Fruit fly (Drosophila melanogaster) whole organism, adult: Measurements from ENCODE around the gene CG14657.

Source experiments
- CG11617 ChIP-seq: fragments of 200-800 bp; sonication (Bioruptor generic); optimal IDR thresholded peaks from 2 replicates; lab custom pipeline; 2017; ENCODE audit warnings: mild to moderate bottlenecking, missing biosample characterization, missing genetic modification reagents, missing genetic modification characterization
- CG12768 ChIP-seq: fragments of 200-800 bp; sonication (Bioruptor generic); optimal IDR thresholded peaks from 2 replicates; lab custom pipeline; 2017; ENCODE audit warnings: missing biosample characterization, missing genetic modification characterization, mild to moderate bottlenecking, moderate library complexity, missing genetic modification reagents
- CG14711 ChIP-seq: fragments of 200-800 bp; sonication (Bioruptor generic); optimal IDR thresholded peaks from 2 replicates; lab custom pipeline; 2018; ENCODE audit warnings: missing biosample characterization, mild to moderate bottlenecking, missing genetic modification characterization, moderate library complexity
- CG1620 ChIP-seq: fragments of 200-800 bp; sonication (Bioruptor generic); optimal IDR thresholded peaks from 2 replicates; lab custom pipeline; 2016; ENCODE audit warnings: missing biosample characterization, missing genetic modification characterization
- CG33017 ChIP-seq: fragments of 200-800 bp; sonication (Bioruptor generic); optimal IDR thresholded peaks from 2 replicates; lab custom pipeline; 2018; ENCODE audit warnings: missing biosample characterization, mild to moderate bottlenecking, missing genetic modification characterization, moderate library complexity
- CG5204 ChIP-seq: fragments of 200-800 bp; sonication (Bioruptor generic); optimal IDR thresholded peaks from 2 replicates; lab custom pipeline; 2016; ENCODE audit warnings: missing biosample characterization, missing genetic modification characterization
- CG7045 ChIP-seq: fragments of 200-800 bp; sonication (Bioruptor generic); optimal IDR thresholded peaks from 2 replicates; lab custom pipeline; 2017; ENCODE audit warnings: missing biosample characterization, mild to moderate bottlenecking, missing genetic modification characterization
- CG7101 ChIP-seq: fragments of 200-800 bp; sonication (Bioruptor generic); optimal IDR thresholded peaks from 2 replicates; lab custom pipeline; 2018; ENCODE audit warnings: missing biosample characterization, mild to moderate bottlenecking, missing genetic modification characterization, moderate library complexity
- Clk ChIP-seq: fragments of 200-800 bp; sonication (Bioruptor generic); optimal IDR thresholded peaks from 2 replicates; lab custom pipeline; 2017; ENCODE audit warnings: missing biosample characterization, missing genetic modification characterization
- Crg-1 ChIP-seq: fragments of 200-800 bp; sonication (Bioruptor generic); optimal IDR thresholded peaks from 2 replicates; lab custom pipeline; 2016; ENCODE audit warnings: missing biosample characterization, missing genetic modification characterization
- Hr96 ChIP-seq: fragments of 200-800 bp; sonication (Bioruptor generic); optimal IDR thresholded peaks from 2 replicates; lab custom pipeline; 2016; ENCODE audit warnings: missing biosample characterization, missing genetic modification characterization
- Mnt ChIP-seq: fragments of 200-800 bp; sonication (Bioruptor generic); optimal IDR thresholded peaks from 2 replicates; lab custom pipeline; 2016; ENCODE audit warnings: missing biosample characterization, mild to moderate bottlenecking, missing genetic modification characterization
- bab1 ChIP-seq: fragments of 200-800 bp; sonication (Bioruptor generic); optimal IDR thresholded peaks from 3 replicates; lab custom pipeline; 2019; ENCODE audit warnings: missing biosample characterization, mild to moderate bottlenecking, missing genetic modification characterization, moderate library complexity
- cic ChIP-seq: fragments of 200-800 bp; sonication (Bioruptor generic); optimal IDR thresholded peaks from 2 replicates; lab custom pipeline; 2017; ENCODE audit warnings: missing biosample characterization, mild to moderate bottlenecking, missing genetic modification characterization, moderate library complexity
- cnc ChIP-seq, 2 experiments: fragments of >200 bp; optimal IDR thresholded peaks; 2 replicates each; lab custom pipeline; 2017
- kay ChIP-seq: fragments of 200-800 bp; sonication (Bioruptor generic); peaks from one replicate; lab custom pipeline; 2016; ENCODE audit warnings: missing biosample characterization, missing genetic modification characterization, borderline replicate concordance
- ovo ChIP-seq: fragments of 200-800 bp; sonication (Bioruptor generic); optimal IDR thresholded peaks from 2 replicates; lab custom pipeline; 2016; ENCODE audit warnings: missing biosample characterization, missing genetic modification characterization
- pad ChIP-seq: fragments of 200-800 bp; sonication (Bioruptor generic); optimal IDR thresholded peaks from 3 replicates; lab custom pipeline; 2017; ENCODE audit warnings: missing biosample characterization, missing genetic modification characterization, mild to moderate bottlenecking, moderate library complexity, missing genetic modification reagents
- tj ChIP-seq: fragments of 200-800 bp; sonication (Bioruptor generic); optimal IDR thresholded peaks from 3 replicates; lab custom pipeline; 2017; ENCODE audit warnings: missing biosample characterization, mild to moderate bottlenecking, missing genetic modification characterization, moderate library complexity
- toe ChIP-seq: fragments of 200-800 bp; sonication (Bioruptor generic); optimal IDR thresholded peaks from 2 replicates; lab custom pipeline; 2016; ENCODE audit warnings: missing biosample characterization, missing genetic modification characterization

The CG14657 gene

dm6 chr3R:4863825-4864224, 42.6 kb upstream of the CG14657 start:
- TF ChIP-seq bab1 (no peak), ovo (GFP tag; lab: Kevin White, UChicago) (no peak), Mnt (GFP tag; lab: Kevin White, UChicago) (no peak), CG1620 (GFP tag; lab: Kevin White, UChicago) (no peak), CG11617 (GFP tag; lab: Kevin White, UChicago) (no peak), tj (GFP tag; lab: Kevin White, UChicago) (no peak), CG7045 (GFP tag; lab: Kevin White, UChicago) (no peak), toe (GFP tag; lab: Kevin White, UChicago) (no peak), cic (GFP tag; lab: Kevin White, UChicago) (no peak), CG7101 (tag; lab: Kevin White, UChicago) (no peak), Crg-1 (GFP tag; lab: Kevin White, UChicago) (no peak), Hr96 (no peak), pad (no peak), CG14711 (tag; lab: Kevin White, UChicago) (no peak), kay (GFP tag; lab: Kevin White, UChicago) (no peak)

DNA sequence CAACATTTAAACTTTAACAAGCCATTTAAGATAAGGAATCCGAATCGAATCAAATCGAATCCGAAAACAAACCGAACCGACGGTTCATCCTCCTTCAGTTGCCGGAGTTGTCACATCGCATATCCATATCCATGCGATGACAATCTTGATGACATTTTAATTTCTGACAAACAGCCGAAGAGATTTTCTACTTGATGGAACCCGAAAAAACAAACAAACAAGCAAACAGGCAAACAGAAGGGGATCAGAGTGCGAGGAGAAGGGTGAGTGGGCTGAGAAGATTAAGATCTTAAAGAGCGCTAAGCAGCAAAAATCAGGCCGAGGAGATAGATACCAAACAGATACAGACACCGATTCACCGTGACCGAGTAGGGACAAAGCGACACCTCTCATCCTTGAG, 39.9 kb upstream of the CG14657 start:
- no peak for TF ChIP-seq Hr96
- TF ChIP-seq ovo (GFP tag; lab: Kevin White, UChicago), result no peak
- TF ChIP-seq cic (GFP tag; lab: Kevin White, UChicago), result no peak
- TF ChIP-seq CG7045 (GFP tag; lab: Kevin White, UChicago), result no peak
- no peak for TF ChIP-seq CG7101 (tag; lab: Kevin White, UChicago)
- TF ChIP-seq CG5204 (GFP tag; lab: Kevin White, UChicago), result no peak

dm6 chr3R:4858508-4859275, 37.5 kb upstream of the CG14657 start:
- TF ChIP-seq kay (GFP tag; lab: Kevin White, UChicago) (no peak), toe (GFP tag; lab: Kevin White, UChicago) (no peak), CG5204 (GFP tag; lab: Kevin White, UChicago) (no peak), Crg-1 (GFP tag; lab: Kevin White, UChicago) (no peak), CG11617 (GFP tag; lab: Kevin White, UChicago) (no peak), Mnt (GFP tag; lab: Kevin White, UChicago) (no peak), CG7101 (tag; lab: Kevin White, UChicago) (no peak), CG14711 (tag; lab: Kevin White, UChicago) (no peak), cic (GFP tag; lab: Kevin White, UChicago) (no peak), pad (no peak), CG12768 (no peak), Hr96 (no peak), tj (GFP tag; lab: Kevin White, UChicago) (no peak), bab1 (no peak), CG33017 (tag; lab: Kevin White, UChicago) (no peak), cnc (optimal IDR thresholded peaks at IDR 0.05; lab: Kevin White, UChicago) (no peak)

dm6 chr3R:4858018-4858417, 36.8 kb upstream of the CG14657 start:
- TF ChIP-seq ovo (GFP tag; lab: Kevin White, UChicago), result no peak
- no peak for TF ChIP-seq Clk

DNA sequence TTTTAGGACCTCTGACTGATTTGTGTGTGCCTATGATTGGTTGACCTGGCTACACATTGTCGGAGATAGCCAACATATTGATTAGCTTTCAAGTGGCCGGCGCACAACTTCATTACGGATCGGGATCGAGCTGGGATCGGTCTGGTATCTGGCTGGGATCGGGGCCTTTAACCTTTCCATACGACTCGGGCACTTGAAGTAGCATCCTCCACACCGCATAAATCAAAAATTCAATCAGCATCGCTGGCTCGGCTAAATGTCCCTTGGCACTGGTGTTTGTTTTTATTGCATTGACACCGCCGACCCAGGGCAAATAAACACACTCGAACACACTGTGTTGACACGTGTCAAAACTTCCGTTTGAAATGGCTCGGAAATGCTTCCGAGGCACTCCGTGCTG, 34.5 kb upstream of the CG14657 start:
- TF ChIP-seq Hr96 (no peak), Crg-1 (GFP tag; lab: Kevin White, UChicago) (no peak), ovo (GFP tag; lab: Kevin White, UChicago) (no peak), CG1620 (GFP tag; lab: Kevin White, UChicago) (no peak), tj (GFP tag; lab: Kevin White, UChicago) (no peak), CG12768 (no peak), Mnt (GFP tag; lab: Kevin White, UChicago) (no peak), cnc (optimal IDR thresholded peaks at IDR 0.05; lab: Kevin White, UChicago) (no peak), CG5204 (GFP tag; lab: Kevin White, UChicago) (no peak), kay (GFP tag; lab: Kevin White, UChicago) (no peak), CG11617 (GFP tag; lab: Kevin White, UChicago) (no peak), CG33017 (tag; lab: Kevin White, UChicago) (no peak), toe (GFP tag; lab: Kevin White, UChicago) (no peak), Clk (no peak)

DNA sequence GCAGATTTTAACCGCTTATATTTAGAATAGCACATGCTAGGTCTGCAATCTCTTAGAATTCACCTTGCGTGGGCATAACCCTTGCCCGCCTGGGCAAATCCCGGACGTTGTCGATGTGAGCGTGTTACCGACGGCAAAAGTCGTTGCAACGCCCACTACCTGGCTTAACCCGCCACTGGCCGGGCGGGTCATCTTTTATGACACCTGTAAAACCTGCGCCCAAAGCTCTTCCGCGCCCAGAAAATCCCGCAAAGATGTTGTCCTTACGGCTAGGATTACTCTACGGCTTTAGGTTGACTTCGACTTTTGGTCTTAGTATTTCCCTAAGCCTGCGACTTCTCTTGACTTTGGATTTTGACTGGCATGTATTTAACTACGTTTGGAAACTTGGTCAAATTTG, 33.0 kb upstream of the CG14657 start:
- TF ChIP-seq CG33017 (tag; lab: Kevin White, UChicago), result no peak
- TF ChIP-seq CG12768, result no peak
- no peak for TF ChIP-seq CG7045 (GFP tag; lab: Kevin White, UChicago)
- TF ChIP-seq cic (GFP tag; lab: Kevin White, UChicago), result no peak
- no peak for TF ChIP-seq ovo (GFP tag; lab: Kevin White, UChicago)
- TF ChIP-seq kay (GFP tag; lab: Kevin White, UChicago), result no peak
- TF ChIP-seq cnc (optimal IDR thresholded peaks at IDR 0.05; lab: Kevin White, UChicago), result no peak

- TF ChIP-seq cic (GFP tag; lab: Kevin White, UChicago) (no peak), CG11617 (GFP tag; lab: Kevin White, UChicago) (no peak), bab1 (no peak), CG5204 (GFP tag; lab: Kevin White, UChicago) (no peak), kay (GFP tag; lab: Kevin White, UChicago) (no peak), CG7101 (tag; lab: Kevin White, UChicago) (no peak), CG7045 (GFP tag; lab: Kevin White, UChicago) (no peak), cnc (optimal IDR thresholded peaks at IDR 0.05; lab: Kevin White, UChicago) (no peak), pad (no peak), CG12768 (no peak), Crg-1 (GFP tag; lab: Kevin White, UChicago) (no peak), tj (GFP tag; lab: Kevin White, UChicago) (no peak), Clk (no peak), ovo (GFP tag; lab: Kevin White, UChicago) (no peak), CG14711 (tag; lab: Kevin White, UChicago) (no peak), CG33017 (tag; lab: Kevin White, UChicago) (no peak), Hr96 (no peak), CG1620 (GFP tag; lab: Kevin White, UChicago) (no peak), toe (GFP tag; lab: Kevin White, UChicago) (no peak)
These were observed 32.3 kb upstream of the CG14657 start for dm6 chr3R:4853504-4853903.
